Worm (Caenorhabditis elegans): ENCODE measurements around the gene C14C6.5.

Gene C14C6.5

DNA sequence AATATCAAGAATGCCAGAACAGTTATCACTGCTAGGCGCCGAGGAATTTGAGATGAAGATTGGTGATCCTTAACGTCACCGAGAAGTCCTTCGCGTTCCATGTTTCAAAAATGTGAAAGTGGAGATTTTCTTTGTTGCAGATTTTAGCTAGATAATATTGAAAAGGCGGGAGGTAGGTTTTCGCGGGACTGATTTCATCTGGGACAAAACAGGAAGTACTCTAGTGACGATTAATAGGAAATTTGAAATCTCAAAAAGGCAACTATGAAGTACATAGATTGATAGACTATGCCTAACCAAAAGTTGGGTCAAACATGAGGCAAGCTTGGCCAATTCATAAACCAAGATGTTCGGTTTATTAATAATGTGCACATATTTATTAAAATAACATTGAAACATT, 16.6 kb downstream of the C14C6.5 start, which contains the start of gene C14C6.8:
Gene C14C6.8 (minus strand): TSS at position 101 of the 400 bp plus-strand sequence.
- TF ChIP-seq ztf-26 (tag; optimal IDR thresholded peaks at IDR 0.05) (no peak), ZK185.1 (tag; optimal IDR thresholded peaks at IDR 0.05; ENCODE audit: poor library complexity, severe bottlenecking) (no peak), B0019.2 (GFP tag; conservative IDR thresholded peaks at IDR 0.05) (no peak), madf-10 (tag; optimal IDR thresholded peaks at IDR 0.05) (no peak), hmg-1.2 (GFP tag; IDR thresholded peaks at IDR 0.05) (no peak), lsl-1 (GFP tag; optimal IDR thresholded peaks at IDR 0.05) (no peak), C17E4.6 (GFP tag; IDR thresholded peaks at IDR 0.05) (no peak), nfya-2 (GFP tag; IDR thresholded peaks at IDR 0.05) (no peak)

DNA sequence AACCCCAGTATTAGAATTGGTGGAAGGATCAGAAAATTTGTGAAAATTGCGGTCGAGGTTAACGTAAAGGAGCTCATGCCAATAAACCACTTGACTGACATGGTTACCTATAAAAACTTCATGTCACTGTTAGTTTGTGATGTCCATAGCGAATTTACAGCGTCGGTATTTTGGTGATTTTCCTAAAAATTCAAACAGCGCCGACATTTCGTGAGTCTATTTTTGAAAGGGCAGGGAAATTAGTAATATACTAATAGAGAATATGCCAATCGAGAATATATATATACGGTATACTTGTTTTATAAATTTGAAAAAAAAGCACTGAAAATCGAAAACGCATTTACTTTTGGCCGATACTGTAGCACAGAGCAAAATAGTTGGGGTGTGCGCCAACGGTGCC, 19.6 kb downstream of the C14C6.5 start, which contains the start of gene srx-8:
Gene srx-8 (minus strand): TSS at position 101 of the 400 bp plus-strand sequence.
- no peak for TF ChIP-seq snpc-1.3 (tag; optimal IDR thresholded peaks at IDR 0.05; ENCODE audit: insufficient read depth)

- TF ChIP-seq F37B4.10 (GFP tag; IDR thresholded peaks at IDR 0.05) (no peak), madf-6 (GFP tag; IDR thresholded peaks at IDR 0.05) (no peak), snpc-1.1 (tag; optimal IDR thresholded peaks at IDR 0.05; ENCODE audit: insufficient read depth) (peak; percentile 3), snpc-4 (GFP tag; optimal IDR thresholded peaks at IDR 0.05) (no peak), snpc-4 (tag; optimal IDR thresholded peaks at IDR 0.05) (peak in 1 of 4 experiments; percentile 65), mes-4 (tag; optimal IDR thresholded peaks at IDR 0.05) (no peak), nfya-1 (tag; optimal IDR thresholded peaks at IDR 0.05; ENCODE audit: borderline replicate concordance, insufficient read depth) (no peak), attf-6 (GFP tag; IDR thresholded peaks at IDR 0.05) (no peak), lsy-27 (tag; optimal IDR thresholded peaks at IDR 0.05; ENCODE audit: borderline replicate concordance, insufficient read depth) (no peak), atf-7 (tag; optimal IDR thresholded peaks at IDR 0.05) (no peak)
Measured at ce11 chrV:559940-560339, 23.5 kb downstream of the C14C6.5 start, which contains the start of gene srx-7. srx-7 (plus strand) TSS chrV:560195.

DNA sequence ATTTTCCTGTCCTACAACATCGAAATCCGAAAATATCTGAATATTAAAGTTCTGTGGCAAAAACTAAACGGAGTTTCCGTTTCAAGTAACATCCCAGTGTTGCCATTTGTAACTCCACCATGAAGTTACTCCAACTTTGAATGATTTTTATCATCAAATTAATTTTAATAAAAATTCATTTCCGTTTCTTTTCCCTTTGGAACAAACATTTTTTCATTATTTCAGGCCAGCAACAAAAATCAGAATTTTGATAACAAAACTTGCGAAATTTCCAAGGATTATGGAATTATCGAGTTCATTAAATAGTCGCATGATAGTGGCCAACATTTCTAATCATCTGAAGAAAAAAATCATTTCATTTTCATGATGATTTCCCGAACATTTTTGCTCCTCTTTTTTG, 26.4 kb downstream of the C14C6.5 start, which contains the start of gene C14C6.2:
Gene C14C6.2 (plus strand): TSS at position 301 of the 400 bp plus-strand sequence.
- TF ChIP-seq Y67H2A.10 (GFP tag; conservative IDR thresholded peaks at IDR 0.05) (no peak), let-526 (GFP tag; IDR thresholded peaks at IDR 0.05) (no peak), hlh-26 (GFP tag; conservative IDR thresholded peaks at IDR 0.05) (no peak), ztf-3 (GFP tag; optimal IDR thresholded peaks at IDR 0.05) (no peak), chd-7 (tag; optimal IDR thresholded peaks at IDR 0.05) (no peak), snpc-1.1 (tag; optimal IDR thresholded peaks at IDR 0.05; ENCODE audit: insufficient read depth) (no peak), ceh-91 (GFP tag; IDR thresholded peaks at IDR 0.05) (no peak), somi-1 (GFP tag; optimal IDR thresholded peaks at IDR 0.05) (no peak), C06A6.2 (GFP tag; conservative IDR thresholded peaks at IDR 0.05) (no peak), nhr-27 (tag; optimal IDR thresholded peaks at IDR 0.05) (no peak), F33H1.4 (GFP tag; IDR thresholded peaks at IDR 0.05) (no peak), ets-4 (GFP tag; optimal IDR thresholded peaks at IDR 0.05) (no peak), Y95B8A.8 (GFP tag; IDR thresholded peaks at IDR 0.05) (no peak)

DNA sequence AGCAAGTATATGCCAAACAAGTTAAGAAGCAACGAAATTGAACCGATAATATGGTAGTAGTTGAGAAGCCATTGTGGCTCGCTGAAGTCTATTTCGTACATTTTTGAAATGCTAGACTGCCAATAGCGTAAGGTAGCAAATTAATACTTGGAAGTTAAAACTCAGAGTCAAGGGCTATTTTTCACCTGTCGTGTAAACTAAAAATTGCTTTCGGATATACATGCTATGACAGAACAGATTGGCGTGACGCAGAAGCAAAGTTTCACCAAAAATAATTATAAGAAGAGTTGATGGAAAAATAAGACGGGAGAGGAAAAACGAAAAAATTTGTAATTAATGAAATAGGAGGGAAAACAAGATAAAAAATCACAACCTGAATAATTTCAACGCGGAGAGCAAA, 29.6 kb downstream of the C14C6.5 start, which contains the start of gene sri-73:
Gene sri-73 (minus strand): TSS at position 101 of the 400 bp plus-strand sequence.
- TF ChIP-seq egl-18 (GFP tag; IDR thresholded peaks at IDR 0.05) = no peak
